Worm (Caenorhabditis elegans): ENCODE results near the gene H20J04.6.

DNA sequence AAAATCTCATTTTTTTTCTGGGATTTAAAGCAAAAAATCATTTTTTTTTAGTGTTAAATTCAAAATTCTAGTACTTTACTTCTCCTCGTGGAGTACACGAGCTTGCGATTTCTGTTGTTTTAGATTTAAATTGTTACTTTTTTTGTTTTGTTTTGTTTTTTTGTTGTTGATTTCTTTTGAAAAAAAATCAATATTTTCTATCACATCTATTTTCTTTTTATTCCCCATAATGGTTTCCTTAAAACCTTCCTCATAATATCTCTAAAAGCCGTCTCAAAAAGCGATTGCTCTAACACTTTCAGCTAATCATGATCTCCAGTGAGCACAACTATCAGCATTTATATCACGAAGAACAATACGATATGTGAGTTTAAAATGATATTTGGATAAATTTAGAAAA is 11.4 kb downstream of the H20J04.6 start, which contains the start of gene madf-3:
- TF ChIP-seq ces-1 (GFP tag; optimal IDR thresholded peaks at IDR 0.05) (no peak), ztf-11 (tag; optimal IDR thresholded peaks at IDR 0.05) (no peak), nhr-76 (tag; optimal IDR thresholded peaks at IDR 0.05) (no peak), pha-4 (GFP tag; IDR thresholded peaks at IDR 0.05) (no peak), pha-4 (tag; optimal IDR thresholded peaks at IDR 0.05) (no peak), jun-1 (tag; optimal IDR thresholded peaks at IDR 0.05) (no peak), dmd-9 (GFP tag; IDR thresholded peaks at IDR 0.05) (no peak), nhr-25 (tag; optimal IDR thresholded peaks at IDR 0.05; ENCODE audit: borderline replicate concordance, insufficient read depth) (no peak), lin-39 (tag; optimal IDR thresholded peaks at IDR 0.05) (no peak), skn-1 (tag; optimal IDR thresholded peaks at IDR 0.05) (no peak), mep-1 (tag; optimal IDR thresholded peaks at IDR 0.05) (no peak)
